Worm (Caenorhabditis elegans) whole organism, L4 larva: ENCODE measurements around the gene F44D12.10.

ENCODE experiments used
- F10B5.3 ChIP-seq: sonication (generic microtip); optimal IDR thresholded peaks from 2 replicates; lab custom pipeline; 2016; ENCODE audit warnings: mild to moderate bottlenecking, missing genetic modification characterization, missing compliant biosample characterization
- F26F4.8 ChIP-seq: fragments of 200-800 bp; sonication (Bioruptor generic); conservative IDR thresholded peaks from 2 replicates; pipeline ENCODE4 v1.3.6; 2022; ENCODE audit warnings: missing genetic modification characterization, missing compliant biosample characterization
- F37D6.2 ChIP-seq: sonication (generic microtip); optimal IDR thresholded peaks from 2 replicates; lab custom pipeline; 2016; ENCODE audit warnings: mild to moderate bottlenecking, missing genetic modification characterization, missing compliant biosample characterization
- aha-1 ChIP-seq: fragments of 150-350 bp; peaks from one replicate; lab custom pipeline; 2014; ENCODE audit warnings: missing biosample characterization, missing genetic modification characterization
- ama-1 ChIP-seq: fragments of 150-350 bp; optimal IDR thresholded peaks from 2 replicates; lab custom pipeline; 2014; ENCODE audit warnings: inconsistent platforms, mixed read lengths
- ces-1 ChIP-seq: fragments of 150-350 bp; sonication (generic microtip); optimal IDR thresholded peaks from 4 replicates; lab custom pipeline; 2014; ENCODE audit warnings: missing biosample characterization, missing genetic modification reagents, missing genetic modification characterization
- ctbp-1 ChIP-seq: fragments of 200-800 bp; sonication (Bioruptor generic); IDR thresholded peaks from 2 replicates; pipeline ENCODE4 v1.3.6; 2022; ENCODE audit warnings: missing genetic modification reagents, missing genetic modification characterization, missing compliant biosample characterization
- daf-16 ChIP-seq, 3 experiments: sonication (generic microtip); optimal IDR thresholded peaks; 2 replicates each; lab custom pipeline; 2016 to 2017; ENCODE audit warnings: missing genetic modification characterization in 3 of 3, missing genetic modification reagents in 3 of 3, mild to moderate bottlenecking in 2 of 3, missing compliant biosample characterization in 2 of 3, missing biosample characterization in 1 of 3, moderate library complexity in 1 of 3
- daf-8 ChIP-seq: fragments of 200-800 bp; sonication (Bioruptor generic); IDR thresholded peaks from 2 replicates; pipeline ENCODE4 v1.3.6; 2022; ENCODE audit warnings: missing genetic modification characterization, missing compliant biosample characterization
- dmd-6 ChIP-seq: fragments of 200-800 bp; sonication (Bioruptor generic); IDR thresholded peaks from 2 replicates; pipeline ENCODE4 v1.3.6; 2022; ENCODE audit warnings: missing genetic modification reagents, missing genetic modification characterization, missing compliant biosample characterization
- dmd-9 ChIP-seq: fragments of 200-800 bp; sonication (Bioruptor generic); IDR thresholded peaks from 2 replicates; pipeline ENCODE4 v1.3.6; 2022; ENCODE audit warnings: missing genetic modification reagents, missing genetic modification characterization, missing compliant biosample characterization
- fkh-10 ChIP-seq: fragments of 150-350 bp; optimal IDR thresholded peaks from 2 replicates; lab custom pipeline; 2014; ENCODE audit warnings: missing biosample characterization, missing genetic modification reagents, missing genetic modification characterization
- hlh-11 ChIP-seq: fragments of 200-800 bp; sonication (Bioruptor generic); optimal IDR thresholded peaks from 2 replicates; lab custom pipeline; 2018; ENCODE audit warnings: mild to moderate bottlenecking, missing genetic modification characterization, missing compliant biosample characterization
- hlh-30 ChIP-seq: sonication (generic microtip); optimal IDR thresholded peaks from 2 replicates; lab custom pipeline; 2017; ENCODE audit warnings: antibody characterized with exemption, mild to moderate bottlenecking, missing genetic modification characterization, missing compliant biosample characterization; ENCODE audit not compliant: insufficient read depth
- hmg-1.1 ChIP-seq: fragments of 200-800 bp; sonication (Bioruptor generic); IDR thresholded peaks from 2 replicates; pipeline ENCODE4 v1.3.6; 2022; ENCODE audit warnings: missing genetic modification reagents, missing genetic modification characterization, missing compliant biosample characterization
- jun-1 ChIP-seq: fragments of 150-350 bp; optimal IDR thresholded peaks from 2 replicates; lab custom pipeline; 2014; ENCODE audit warnings: missing biosample characterization, missing genetic modification reagents, missing genetic modification characterization
- lim-7 ChIP-seq: fragments of 200-800 bp; sonication (Bioruptor generic); IDR thresholded peaks from 2 replicates; pipeline ENCODE4 v1.3.6; 2022; ENCODE audit warnings: missing genetic modification characterization, missing compliant biosample characterization
- lsy-2 ChIP-seq, 2 experiments: fragments of 150-350 bp in 1 of 2; sonication (generic microtip) in 1 of 2; optimal IDR thresholded peaks; 2 replicates each; lab custom pipeline; 2014 to 2017; ENCODE audit warnings: missing biosample characterization in 2 of 2, missing genetic modification characterization in 2 of 2
- mdl-1 ChIP-seq, 2 experiments: fragments of 150-350 bp in 1 of 2; sonication (generic microtip) in 1 of 2; optimal IDR thresholded peaks; 2 replicates each; lab custom pipeline; 2014 to 2017; ENCODE audit warnings: missing biosample characterization in 2 of 2, missing genetic modification characterization in 2 of 2
- mep-1 ChIP-seq: fragments of 150-350 bp; sonication (generic microtip); optimal IDR thresholded peaks from 3 replicates; lab custom pipeline; 2014; ENCODE audit warnings: missing biosample characterization, missing genetic modification characterization
- mes-2 ChIP-seq: sonication (generic microtip); optimal IDR thresholded peaks from 2 replicates; lab custom pipeline; 2016; ENCODE audit warnings: missing genotype, mild to moderate bottlenecking, missing genetic modification characterization, missing compliant biosample characterization; ENCODE audit not compliant: poor library complexity, severe bottlenecking
- mxl-2 ChIP-seq: fragments of 200-800 bp; sonication (Bioruptor generic); conservative IDR thresholded peaks from 2 replicates; pipeline ENCODE4 v1.3.6; 2022; ENCODE audit warnings: missing genetic modification reagents, missing genetic modification characterization, missing compliant biosample characterization
- nhr-10 ChIP-seq: fragments of 150-350 bp; optimal IDR thresholded peaks from 2 replicates; lab custom pipeline; 2014; ENCODE audit warnings: missing biosample characterization, missing genetic modification characterization
- nhr-11 ChIP-seq: fragments of 150-350 bp; optimal IDR thresholded peaks from 2 replicates; lab custom pipeline; 2014; ENCODE audit warnings: missing biosample characterization, missing genetic modification characterization
- nhr-25 ChIP-seq: sonication (generic microtip); optimal IDR thresholded peaks from 2 replicates; lab custom pipeline; 2017; ENCODE audit warnings: missing genetic modification characterization, mild to moderate bottlenecking, missing compliant biosample characterization, antibody characterized with exemption, moderate library complexity, borderline replicate concordance; ENCODE audit not compliant: insufficient read depth
- nhr-6 ChIP-seq: fragments of 150-350 bp; optimal IDR thresholded peaks from 2 replicates; lab custom pipeline; 2014; ENCODE audit warnings: missing biosample characterization, missing genetic modification characterization
- nhr-77 ChIP-seq: fragments of 150-350 bp; optimal IDR thresholded peaks from 2 replicates; lab custom pipeline; 2014; ENCODE audit warnings: missing biosample characterization, missing genetic modification characterization
- pqm-1 ChIP-seq: sonication (generic microtip); optimal IDR thresholded peaks from 2 replicates; lab custom pipeline; 2017; ENCODE audit warnings: missing biosample characterization, missing genetic modification characterization
- rbr-2 ChIP-seq: sonication (generic microtip); optimal IDR thresholded peaks from 2 replicates; lab custom pipeline; 2016; ENCODE audit warnings: missing genotype, missing genetic modification characterization, missing compliant biosample characterization
- saeg-2 ChIP-seq: fragments of 200-800 bp; sonication (Bioruptor generic); IDR thresholded peaks from 2 replicates; pipeline ENCODE4 v1.3.6; 2022; ENCODE audit warnings: missing genetic modification reagents, missing genetic modification characterization, missing compliant biosample characterization
- skn-1 ChIP-seq: fragments of 150-350 bp; optimal IDR thresholded peaks from 2 replicates; lab custom pipeline; 2014; ENCODE audit warnings: missing biosample characterization, missing genetic modification characterization
- tra-1 ChIP-seq: fragments of 200-800 bp; sonication (Bioruptor generic); IDR thresholded peaks from 2 replicates; pipeline ENCODE4 v1.3.6; 2022; ENCODE audit warnings: missing genetic modification reagents, missing genetic modification characterization, missing compliant biosample characterization
- unc-62 ChIP-seq, 3 experiments: fragments of 150-350 bp in 1 of 3; sonication (generic microtip); optimal IDR thresholded peaks in 2 of 3; peaks in 1 of 3; 1 replicate in 1 of 3; 2 replicates in 2 of 3; lab custom pipeline; 2014 to 2017; ENCODE audit warnings: missing biosample characterization in 3 of 3, missing genetic modification characterization in 3 of 3, missing genetic modification reagents in 3 of 3, missing genotype in 1 of 3
- zfp-2 ChIP-seq: sonication (generic microtip); optimal IDR thresholded peaks from 2 replicates; lab custom pipeline; 2016; ENCODE audit warnings: mild to moderate bottlenecking, missing genetic modification characterization, missing compliant biosample characterization
- ztf-7 ChIP-seq: fragments of 150-350 bp; optimal IDR thresholded peaks from 2 replicates; lab custom pipeline; 2014; ENCODE audit warnings: missing biosample characterization, missing genetic modification characterization

F44D12.10 gene

ce11 chrIV:10067541-10067940 is 30.7 kb upstream of the F44D12.10 start, which contains the start of gene cwn-2:
Gene cwn-2, plus strand, starts transcription at chrIV:10067816.
- no peak for TF ChIP-seq aha-1 (tag; lab: Kevin White, UChicago)
- no peak for TF ChIP-seq jun-1 (tag; lab: Kevin White, UChicago)
- TF ChIP-seq unc-62 (GFP tag; optimal IDR thresholded peaks at IDR 0.05 in 1 of 2; lab: Kevin White, UChicago), result peak in 1 of 2 experiments; percentile 21
- no peak for TF ChIP-seq unc-62 (tag; optimal IDR thresholded peaks at IDR 0.05; lab: Kevin White, UChicago)
- TF ChIP-seq F26F4.8, result no peak
- TF ChIP-seq ama-1 (lab: Kevin White, UChicago), result no peak
- TF ChIP-seq fkh-10, result peak; percentile 81
- TF ChIP-seq ces-1 (GFP tag; lab: Kevin White, UChicago), result peak; percentile 3

DNA sequence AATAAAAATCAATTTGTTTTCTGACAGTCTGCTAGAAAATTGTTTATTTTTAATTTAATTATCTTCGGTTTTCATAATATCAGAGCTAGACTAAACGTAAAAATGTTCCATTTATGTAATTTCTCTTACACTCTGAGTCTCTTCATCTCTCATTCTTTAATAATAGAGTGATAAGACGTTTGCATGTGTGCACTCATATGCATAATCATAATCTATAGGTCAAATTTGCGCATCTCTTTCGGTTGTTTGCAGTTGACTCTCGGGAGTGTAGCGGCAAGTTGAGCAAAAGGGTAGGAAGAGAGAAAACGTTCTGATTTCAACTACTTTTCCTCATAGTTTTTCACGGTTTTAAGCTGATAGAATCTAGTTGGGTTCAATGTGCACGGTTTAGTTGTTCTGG is 29.6 kb upstream of the F44D12.10 start:
- TF ChIP-seq nhr-6 (tag; lab: Kevin White, UChicago), result peak; percentile 59
- TF ChIP-seq ztf-7 (tag; lab: Kevin White, UChicago), result no peak
- TF ChIP-seq pqm-1, result peak; percentile 1
- TF ChIP-seq nhr-77, result no peak
- TF ChIP-seq hlh-11, result no peak

DNA sequence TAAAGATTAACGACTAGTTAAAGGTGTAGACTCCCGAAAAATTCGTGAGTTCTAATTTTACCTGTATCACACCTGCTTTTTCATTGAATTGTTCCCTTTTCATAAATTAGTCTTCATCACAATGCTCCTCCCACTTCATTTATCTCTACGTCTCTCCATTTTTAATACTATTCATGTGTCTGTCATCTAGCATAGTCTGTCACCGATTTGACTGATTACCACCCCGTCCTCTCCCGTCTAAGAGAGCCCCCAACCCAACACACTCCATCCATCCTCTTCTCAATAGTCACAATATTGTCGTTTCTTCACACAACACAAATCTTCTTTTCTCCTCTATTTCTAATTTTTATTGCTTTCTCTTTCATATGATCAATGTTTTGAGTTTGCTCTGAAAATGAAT is 28.3 kb upstream of the F44D12.10 start:
- TF ChIP-seq nhr-77, result no peak
- no peak for TF ChIP-seq pqm-1
- TF ChIP-seq mxl-2 (GFP tag; lab: Robert Waterston, UW), result no peak
- TF ChIP-seq daf-16 (GFP tag; optimal IDR thresholded peaks at IDR 0.05; lab: Kevin White, UChicago), result no peak
- no peak for TF ChIP-seq daf-16 (tag; optimal IDR thresholded peaks at IDR 0.05; lab: Kevin White, UChicago)
- peak in 1 of 2 experiments; percentile 80 for TF ChIP-seq unc-62 (GFP tag; optimal IDR thresholded peaks at IDR 0.05 in 1 of 2; lab: Kevin White, UChicago)
- TF ChIP-seq unc-62 (tag; optimal IDR thresholded peaks at IDR 0.05; lab: Kevin White, UChicago), result no peak
- TF ChIP-seq F37D6.2 (tag; lab: Kevin White, UChicago), result no peak

DNA sequence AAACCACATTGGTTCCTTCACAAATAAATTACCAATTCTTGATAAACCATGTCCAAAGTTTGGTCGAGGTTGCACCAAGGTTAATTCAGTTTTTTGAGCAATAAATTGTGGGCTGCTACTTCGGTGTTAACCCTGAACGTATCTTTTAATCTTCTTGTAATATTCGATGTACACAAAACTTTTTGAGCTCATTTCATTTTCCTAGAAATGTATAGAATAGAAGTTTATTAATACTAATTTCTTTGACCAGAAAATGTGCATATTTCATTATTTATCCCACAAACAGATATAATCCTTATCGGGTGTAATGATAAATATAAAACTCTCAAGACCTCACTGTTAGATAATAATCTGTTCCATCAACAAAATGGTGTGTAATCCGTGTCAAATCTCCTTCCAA is 27.1 kb upstream of the F44D12.10 start:
- TF ChIP-seq skn-1 (tag; lab: Kevin White, UChicago), result no peak
- TF ChIP-seq saeg-2 (GFP tag; lab: Robert Waterston, UW), result no peak
- TF ChIP-seq lim-7, result no peak
- TF ChIP-seq daf-8 (GFP tag; lab: Robert Waterston, UW), result no peak
- peak in 1 of 2 experiments; percentile 89 for TF ChIP-seq unc-62 (GFP tag; optimal IDR thresholded peaks at IDR 0.05 in 1 of 2; lab: Kevin White, UChicago)
- TF ChIP-seq unc-62 (tag; optimal IDR thresholded peaks at IDR 0.05; lab: Kevin White, UChicago), result no peak
- no peak for TF ChIP-seq nhr-25 (tag; lab: Kevin White, UChicago)
- no peak for TF ChIP-seq dmd-9
- TF ChIP-seq mes-2 (tag; lab: Kevin White, UChicago), result no peak

- TF ChIP-seq zfp-2 (no peak), nhr-10 (tag; lab: Kevin White, UChicago) (no peak), ctbp-1 (GFP tag; lab: Robert Waterston, UW) (0 out of 2 replicates have a peak, but pooled peaks have one; percentile 31), nhr-11 (tag; lab: Kevin White, UChicago) (no peak), lsy-2 (tag; optimal IDR thresholded peaks at IDR 0.05; lab: Kevin White, UChicago) (peak in 1 of 2 experiments; percentile 50), hlh-30 (peak; percentile 67), rbr-2 (tag; lab: Kevin White, UChicago) (peak; percentile 38), aha-1 (tag; lab: Kevin White, UChicago) (peak; percentile 34), ces-1 (GFP tag; lab: Kevin White, UChicago) (no peak), fkh-10 (peak; percentile 64), saeg-2 (GFP tag; lab: Robert Waterston, UW) (0 out of 2 replicates have a peak, but pooled peaks have one; percentile 32), mdl-1 (tag; optimal IDR thresholded peaks at IDR 0.05; lab: Kevin White, UChicago) (peak in 1 of 2 experiments; percentile 32), mxl-2 (GFP tag; lab: Robert Waterston, UW) (no peak), tra-1 (GFP tag; lab: Robert Waterston, UW) (no peak), daf-16 (GFP tag; optimal IDR thresholded peaks at IDR 0.05; lab: Kevin White, UChicago) (no peak), daf-16 (tag; optimal IDR thresholded peaks at IDR 0.05; lab: Kevin White, UChicago) (peak; percentile 22), hmg-1.1 (GFP tag; lab: Robert Waterston, UW) (0 out of 2 replicates have a peak, but pooled peaks have one; percentile 43), mep-1 (peak; percentile 24), dmd-6 (GFP tag; lab: Robert Waterston, UW) (peak; percentile 25; the same call in 1 of the 2 replicates), F10B5.3 (tag; lab: Kevin White, UChicago) (no peak), hlh-11 (peak; percentile 16)
Observed at ce11 chrIV:10062728-10063127, 25.9 kb upstream of the F44D12.10 start, which contains the start of gene ipla-7. Gene ipla-7, minus strand, starts transcription at chrIV:10062849.
